Fruit fly (Drosophila melanogaster) whole organism: Measurements from ENCODE around the gene CG7300.

Experiments
- CG8478 ChIP-seq: fragments of >200 bp; optimal IDR thresholded peaks from 2 replicates; lab custom pipeline; 2018; ENCODE audit warnings: inconsistent platforms
- Dll ChIP-seq: fragments of >200 bp; optimal IDR thresholded peaks from 2 replicates; lab custom pipeline; 2017
- EcR ChIP-seq, 2 experiments: fragments of >200 bp; optimal IDR thresholded peaks; 2 replicates each; lab custom pipeline; 2017; ENCODE audit warnings: missing biosample characterization in 2 of 2, missing genetic modification characterization in 2 of 2, missing genetic modification reagents in 2 of 2
- pan ChIP-seq: fragments of >200 bp; optimal IDR thresholded peaks from 2 replicates; lab custom pipeline; 2017
- psq ChIP-seq: fragments of >200 bp; optimal IDR thresholded peaks from 2 replicates; lab custom pipeline; 2017
- usp ChIP-seq: fragments of >200 bp; optimal IDR thresholded peaks from 2 replicates; lab custom pipeline; 2017; ENCODE audit warnings: missing biosample characterization, missing genetic modification characterization, mixed read lengths

dm6 chr2L:10693018-10693417, 4.8 kb downstream of the CG7300 start:
- TF ChIP-seq psq (lab: Kevin White, UChicago): no peak
- TF ChIP-seq pan (lab: Kevin White, UChicago): no peak
- TF ChIP-seq usp: no peak
- TF ChIP-seq EcR (GFP tag; optimal IDR thresholded peaks at IDR 0.05; lab: Kevin White, UChicago): no peak
- TF ChIP-seq Dll (lab: Kevin White, UChicago): no peak
- no peak for TF ChIP-seq CG8478 (lab: Kevin White, UChicago)
